Worm (Caenorhabditis elegans) whole organism, L2 larva: Measurements from ENCODE around the gene alg-3.
A peak's percentile ranks its signal among the peaks of the same experiment; 100 is the strongest.

Experiments
- C34F6.9 ChIP-seq: fragments of 150-350 bp; optimal IDR thresholded peaks from 2 replicates; lab custom pipeline; 2014; ENCODE audit warnings: missing biosample characterization, missing genetic modification characterization
- F13H6.1 ChIP-seq: sonication (generic microtip); optimal IDR thresholded peaks from 2 replicates; lab custom pipeline; 2016; ENCODE audit warnings: missing genetic modification characterization, missing compliant biosample characterization
- R02D3.7 ChIP-seq: fragments of 150-350 bp; optimal IDR thresholded peaks from 2 replicates; lab custom pipeline; 2014; ENCODE audit warnings: missing biosample characterization, missing genetic modification characterization
- Y55F3AM.14 ChIP-seq: fragments of 200-800 bp; sonication (Bioruptor generic); optimal IDR thresholded peaks from 2 replicates; lab custom pipeline; 2018; ENCODE audit warnings: mild to moderate bottlenecking, missing genetic modification characterization, missing compliant biosample characterization
- ZK546.5 ChIP-seq: sonication (generic microtip); optimal IDR thresholded peaks from 2 replicates; lab custom pipeline; 2017; ENCODE audit warnings: missing biosample characterization, missing genetic modification characterization
- alr-1 ChIP-seq: fragments of 150-350 bp; optimal IDR thresholded peaks from 2 replicates; lab custom pipeline; 2014; ENCODE audit warnings: missing biosample characterization, missing genetic modification characterization
- aly-2 ChIP-seq: fragments of 150-350 bp; optimal IDR thresholded peaks from 2 replicates; lab custom pipeline; 2014; ENCODE audit warnings: missing biosample characterization, missing genetic modification characterization
- ama-1 ChIP-seq: fragments of 150-350 bp; optimal IDR thresholded peaks from 2 replicates; lab custom pipeline; 2018; ENCODE audit warnings: inconsistent platforms
- blmp-1 ChIP-seq: sonication (generic microtip); optimal IDR thresholded peaks from 2 replicates; lab custom pipeline; 2017; ENCODE audit warnings: missing genetic modification characterization, mild to moderate bottlenecking, missing compliant biosample characterization, antibody characterized with exemption, moderate library complexity; ENCODE audit not compliant: insufficient read depth
- ceh-16 ChIP-seq: fragments of 150-350 bp; optimal IDR thresholded peaks from 2 replicates; lab custom pipeline; 2014; ENCODE audit warnings: missing biosample characterization, missing genetic modification characterization
- ceh-82 ChIP-seq: fragments of 150-350 bp; optimal IDR thresholded peaks from 2 replicates; lab custom pipeline; 2014; ENCODE audit warnings: missing biosample characterization, missing genetic modification characterization
- crh-2 ChIP-seq: sonication (generic microtip); optimal IDR thresholded peaks from 2 replicates; lab custom pipeline; 2017; ENCODE audit warnings: missing biosample characterization, missing genetic modification characterization
- dmd-4 ChIP-seq: sonication (generic microtip); optimal IDR thresholded peaks from 2 replicates; lab custom pipeline; 2017; ENCODE audit warnings: missing biosample characterization, missing genetic modification characterization
- egl-27 ChIP-seq: sonication (generic microtip); optimal IDR thresholded peaks from 3 replicates; lab custom pipeline; 2017; ENCODE audit warnings: missing biosample characterization, missing genetic modification reagents, missing genetic modification characterization
- elt-1 ChIP-seq: fragments of 150-350 bp; optimal IDR thresholded peaks from 2 replicates; lab custom pipeline; 2014; ENCODE audit warnings: missing biosample characterization, missing genetic modification characterization
- elt-3 ChIP-seq: sonication (generic microtip); optimal IDR thresholded peaks from 2 replicates; lab custom pipeline; 2017; ENCODE audit warnings: missing biosample characterization, missing genetic modification characterization
- fos-1 ChIP-seq: fragments of 150-350 bp; optimal IDR thresholded peaks from 2 replicates; lab custom pipeline; 2014; ENCODE audit warnings: missing biosample characterization, missing genetic modification characterization
- gmeb-1 ChIP-seq: fragments of 150-350 bp; optimal IDR thresholded peaks from 2 replicates; lab custom pipeline; 2014; ENCODE audit warnings: missing biosample characterization, missing genetic modification characterization
- lin-11 ChIP-seq: fragments of 150-350 bp; sonication (generic microtip); optimal IDR thresholded peaks from 2 replicates; lab custom pipeline; 2014; ENCODE audit warnings: missing biosample characterization, missing genetic modification characterization, inconsistent platforms, mixed read lengths
- lin-13 ChIP-seq: fragments of 150-350 bp; optimal IDR thresholded peaks from 2 replicates; lab custom pipeline; 2014; ENCODE audit warnings: missing biosample characterization, missing genetic modification reagents, missing genetic modification characterization
- lin-39 ChIP-seq: fragments of 150-350 bp; optimal IDR thresholded peaks from 2 replicates; lab custom pipeline; 2014; ENCODE audit warnings: missing biosample characterization, missing genetic modification reagents, missing genetic modification characterization
- lsy-2 ChIP-seq, 2 experiments: fragments of 150-350 bp in 1 of 2; sonication (generic microtip) in 1 of 2; optimal IDR thresholded peaks; 2 replicates each; lab custom pipeline; 2014 to 2017; ENCODE audit warnings: missing biosample characterization in 2 of 2, missing genetic modification characterization in 2 of 2
- mab-5 ChIP-seq: fragments of 150-350 bp; optimal IDR thresholded peaks from 2 replicates; lab custom pipeline; 2014; ENCODE audit warnings: missing biosample characterization, missing genetic modification characterization
- mbf-1 ChIP-seq: sonication (generic microtip); optimal IDR thresholded peaks from 2 replicates; lab custom pipeline; 2017; ENCODE audit warnings: missing biosample characterization, missing genetic modification characterization
- mdl-1 ChIP-seq, 2 experiments: fragments of 150-350 bp in 1 of 2; sonication (generic microtip) in 1 of 2; optimal IDR thresholded peaks; 2 replicates each; lab custom pipeline; 2017; ENCODE audit warnings: missing biosample characterization in 2 of 2, missing genetic modification characterization in 2 of 2
- nhr-10 ChIP-seq: sonication (generic microtip); optimal IDR thresholded peaks from 2 replicates; lab custom pipeline; 2017; ENCODE audit warnings: missing biosample characterization, missing genetic modification characterization
- nhr-11 ChIP-seq: fragments of 150-350 bp; optimal IDR thresholded peaks from 2 replicates; lab custom pipeline; 2014; ENCODE audit warnings: missing biosample characterization, missing genetic modification characterization
- nhr-12 ChIP-seq: fragments of 150-350 bp; optimal IDR thresholded peaks from 2 replicates; lab custom pipeline; 2014; ENCODE audit warnings: missing biosample characterization, missing genetic modification characterization
- nhr-129 ChIP-seq: fragments of 150-350 bp; optimal IDR thresholded peaks from 2 replicates; lab custom pipeline; 2014; ENCODE audit warnings: missing biosample characterization, missing genetic modification characterization
- nhr-21 ChIP-seq: fragments of 150-350 bp; optimal IDR thresholded peaks from 2 replicates; lab custom pipeline; 2014; ENCODE audit warnings: missing biosample characterization, missing genetic modification characterization
- nhr-237 ChIP-seq: fragments of 150-350 bp; optimal IDR thresholded peaks from 2 replicates; lab custom pipeline; 2014; ENCODE audit warnings: missing biosample characterization, missing genetic modification characterization
- nhr-25 ChIP-seq: fragments of 150-350 bp; sonication (generic microtip); optimal IDR thresholded peaks from 3 replicates; lab custom pipeline; 2014; ENCODE audit warnings: missing biosample characterization, missing genetic modification characterization
- nhr-6 ChIP-seq: fragments of 150-350 bp; optimal IDR thresholded peaks from 2 replicates; lab custom pipeline; 2014; ENCODE audit warnings: missing biosample characterization, missing genetic modification characterization
- nhr-77 ChIP-seq: fragments of 150-350 bp; optimal IDR thresholded peaks from 2 replicates; lab custom pipeline; 2014; ENCODE audit warnings: missing biosample characterization, missing genetic modification characterization
- peb-1 ChIP-seq: fragments of 150-350 bp; optimal IDR thresholded peaks from 2 replicates; lab custom pipeline; 2014; ENCODE audit warnings: missing biosample characterization, missing genetic modification characterization
- sem-4 ChIP-seq: fragments of 150-350 bp; optimal IDR thresholded peaks from 2 replicates; lab custom pipeline; 2014; ENCODE audit warnings: missing biosample characterization, missing genetic modification reagents, missing genetic modification characterization
- sma-3 ChIP-seq: sonication (generic microtip); optimal IDR thresholded peaks from 2 replicates; lab custom pipeline; 2016; ENCODE audit warnings: missing genetic modification reagents, missing genetic modification characterization, missing compliant biosample characterization
- sma-9 ChIP-seq, 2 experiments: fragments of 150-350 bp in 1 of 2; sonication (generic microtip) in 1 of 2; optimal IDR thresholded peaks; 2 replicates each; lab custom pipeline; 2014 to 2016; ENCODE audit warnings: missing genetic modification characterization in 2 of 2, mild to moderate bottlenecking in 1 of 2, missing biosample characterization in 1 of 2, missing compliant biosample characterization in 1 of 2, missing genetic modification reagents in 1 of 2, moderate library complexity in 1 of 2
- snpc-4 ChIP-seq: fragments of 150-350 bp; optimal IDR thresholded peaks from 2 replicates; lab custom pipeline; 2014; ENCODE audit warnings: missing biosample characterization, missing genetic modification characterization
- unc-39 ChIP-seq: fragments of 150-350 bp; optimal IDR thresholded peaks from 2 replicates; lab custom pipeline; 2014; ENCODE audit warnings: missing biosample characterization, missing genetic modification characterization
- unc-55 ChIP-seq: fragments of 150-350 bp; sonication (generic microtip); optimal IDR thresholded peaks from 3 replicates; lab custom pipeline; 2014; ENCODE audit warnings: missing biosample characterization, missing genetic modification reagents, missing genetic modification characterization
- unc-62 ChIP-seq: fragments of 150-350 bp; optimal IDR thresholded peaks from 2 replicates; lab custom pipeline; 2014; ENCODE audit warnings: missing biosample characterization, missing genetic modification reagents, missing genetic modification characterization
- zag-1 ChIP-seq: fragments of 150-350 bp; optimal IDR thresholded peaks from 2 replicates; lab custom pipeline; 2014; ENCODE audit warnings: missing biosample characterization, missing genetic modification characterization
- ztf-11 ChIP-seq: sonication (generic microtip); optimal IDR thresholded peaks from 2 replicates; lab custom pipeline; 2017; ENCODE audit warnings: missing biosample characterization, missing genetic modification characterization
- ztf-4 ChIP-seq: fragments of 150-350 bp; optimal IDR thresholded peaks from 2 replicates; lab custom pipeline; 2014; ENCODE audit warnings: missing biosample characterization, missing genetic modification characterization

alg-3 gene

DNA sequence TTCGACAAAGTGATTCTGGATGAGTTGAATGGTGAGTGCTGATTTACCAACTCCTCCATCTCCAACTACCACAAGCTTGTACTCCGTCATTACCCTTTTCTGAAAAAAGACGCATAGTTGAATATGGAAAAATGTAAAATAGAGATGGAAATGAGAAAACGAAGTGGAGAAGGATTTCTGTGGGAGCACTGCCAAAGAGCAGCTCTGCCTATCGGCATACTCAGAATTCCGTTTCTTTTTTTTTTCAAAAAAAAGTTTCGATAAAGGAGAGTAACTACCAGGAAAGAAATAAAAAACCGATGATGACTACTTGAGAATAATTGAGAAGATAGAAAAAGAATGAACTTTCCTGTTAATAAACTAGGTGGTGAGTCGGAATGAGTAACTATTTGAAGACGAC lies 13.1 kb upstream of the alg-3 start, which contains the start of gene let-60:
Gene let-60 (minus strand): TSS at position 101 of the 400 bp plus-strand sequence.
- TF ChIP-seq mbf-1 (tag; lab: Kevin White, UChicago): no peak
- TF ChIP-seq mdl-1 (tag; optimal IDR thresholded peaks at IDR 0.05; lab: Kevin White, UChicago): no peak
- TF ChIP-seq aly-2 (tag; lab: Kevin White, UChicago): no peak
- TF ChIP-seq blmp-1 (tag; lab: Kevin White, UChicago): no peak
- TF ChIP-seq ztf-4 (tag; lab: Kevin White, UChicago): no peak
- no peak for TF ChIP-seq peb-1
- TF ChIP-seq nhr-129 (tag; lab: Kevin White, UChicago): no peak
- TF ChIP-seq ztf-11: no peak
- TF ChIP-seq elt-3 (tag; lab: Kevin White, UChicago): no peak
- TF ChIP-seq unc-55: no peak
- no peak for TF ChIP-seq mab-5 (tag; lab: Kevin White, UChicago)
- TF ChIP-seq nhr-6 (tag; lab: Kevin White, UChicago): no peak
- TF ChIP-seq unc-62 (GFP tag; lab: Kevin White, UChicago): no peak
- no peak for TF ChIP-seq sem-4 (tag; lab: Kevin White, UChicago)
- TF ChIP-seq lin-13: no peak
- TF ChIP-seq lin-39 (tag; lab: Kevin White, UChicago): no peak
- no peak for TF ChIP-seq nhr-11 (tag; lab: Kevin White, UChicago)
- no peak for TF ChIP-seq alr-1

DNA sequence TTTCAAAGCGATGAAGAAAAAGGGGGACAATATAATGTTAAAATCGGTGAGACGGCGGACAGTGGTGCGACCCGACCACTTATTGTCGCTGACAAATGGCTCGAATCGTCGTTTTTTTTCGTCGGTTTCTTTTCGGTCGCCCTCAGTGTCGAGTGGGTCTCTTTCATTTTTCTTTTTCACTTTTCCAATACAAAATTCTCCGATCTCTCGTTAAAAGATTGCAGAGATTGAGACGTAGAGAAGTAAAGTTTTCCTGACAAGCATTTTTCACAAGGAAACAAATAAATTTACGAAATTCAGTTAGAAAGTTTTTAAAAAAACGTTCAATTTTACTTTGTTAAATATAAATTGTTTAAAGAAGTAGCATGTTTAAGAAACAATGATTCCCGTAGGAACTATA lies 12.5 kb upstream of the alg-3 start:
- no peak for TF ChIP-seq nhr-6 (tag; lab: Kevin White, UChicago)
- TF ChIP-seq unc-39: no peak
- TF ChIP-seq elt-1 (tag; lab: Kevin White, UChicago): no peak
- no peak for TF ChIP-seq ceh-82 (tag; lab: Kevin White, UChicago)
- no peak for TF ChIP-seq nhr-12 (tag; lab: Kevin White, UChicago)
- no peak for TF ChIP-seq ZK546.5 (tag; lab: Kevin White, UChicago)
- TF ChIP-seq unc-62 (GFP tag; lab: Kevin White, UChicago): no peak
- TF ChIP-seq nhr-237: no peak
- TF ChIP-seq, all 48 proteins: peak for 0

DNA sequence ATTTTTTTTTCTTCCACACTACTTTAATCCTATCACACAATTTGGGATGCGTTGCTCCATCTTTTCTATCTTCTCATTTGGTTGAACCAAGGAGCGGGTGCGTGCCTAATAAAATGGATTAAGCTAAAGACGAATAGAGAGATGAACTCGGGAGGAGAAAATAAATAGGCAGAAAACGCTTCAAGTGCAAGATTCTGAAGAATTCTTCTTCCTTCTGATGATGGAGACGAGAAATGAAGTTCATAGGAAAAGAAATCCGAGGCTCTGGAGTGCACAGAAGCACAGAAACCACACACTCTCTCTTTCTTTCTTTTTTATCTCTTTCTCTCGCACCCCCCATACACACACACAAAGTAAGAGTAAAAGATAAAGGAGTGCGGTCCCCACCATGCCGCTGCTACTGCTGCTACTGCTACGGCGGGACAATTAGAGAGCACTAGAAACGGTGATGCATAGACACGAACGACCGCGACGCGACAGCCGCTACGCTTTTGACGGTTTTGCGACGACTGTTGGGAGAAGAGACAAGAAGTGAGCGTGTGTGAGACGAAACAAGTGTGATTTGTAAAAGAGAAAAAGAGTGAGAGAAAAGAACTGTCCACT lies 11.9 kb upstream of the alg-3 start:
- TF ChIP-seq lsy-2 (tag; optimal IDR thresholded peaks at IDR 0.05; lab: Kevin White, UChicago): peak; percentile 41 to 73
- TF ChIP-seq gmeb-1: peak; percentile 71
- peak; percentile 27 for TF ChIP-seq ztf-4 (tag; lab: Kevin White, UChicago)
- TF ChIP-seq alr-1: no peak
- TF ChIP-seq C34F6.9: peak; percentile 76
- TF ChIP-seq dmd-4 (tag; lab: Kevin White, UChicago): no peak
- TF ChIP-seq ZK546.5 (tag; lab: Kevin White, UChicago): no peak
- peak; percentile 80 for TF ChIP-seq sma-3 (GFP tag; lab: Kevin White, UChicago)
- no peak for TF ChIP-seq peb-1
- no peak for TF ChIP-seq nhr-77 (tag; lab: Kevin White, UChicago)
- peak; percentile 77 for TF ChIP-seq nhr-25
- TF ChIP-seq zag-1 (tag; lab: Kevin White, UChicago): no peak
- TF ChIP-seq blmp-1 (tag; lab: Kevin White, UChicago): peak; percentile 81
- TF ChIP-seq F13H6.1: peak; percentile 90
- TF ChIP-seq ceh-16 (tag; lab: Kevin White, UChicago): peak; percentile 42
- peak; percentile 78 for TF ChIP-seq lin-13
- TF ChIP-seq ama-1 (lab: Kevin White, UChicago): no peak
- peak; percentile 85 for TF ChIP-seq Y55F3AM.14 (GFP tag; lab: Kevin White, UChicago)
- TF ChIP-seq unc-39: no peak
- peak in 1 of 2 experiments; percentile 69 for TF ChIP-seq mdl-1 (tag; optimal IDR thresholded peaks at IDR 0.05; lab: Kevin White, UChicago)
- TF ChIP-seq R02D3.7 (tag; lab: Kevin White, UChicago): no peak
- peak; percentile 85 for TF ChIP-seq crh-2 (tag; lab: Kevin White, UChicago)
- peak; percentile 45 for TF ChIP-seq egl-27
- TF ChIP-seq nhr-10 (tag; lab: Kevin White, UChicago): no peak
- peak; percentile 51 for TF ChIP-seq sem-4 (tag; lab: Kevin White, UChicago)
- TF ChIP-seq fos-1 (tag; lab: Kevin White, UChicago): peak; percentile 87
- TF ChIP-seq mab-5 (tag; lab: Kevin White, UChicago): peak; percentile 31
- no peak for TF ChIP-seq nhr-237
- peak; percentile 25 for TF ChIP-seq snpc-4 (tag; lab: Kevin White, UChicago)
- TF ChIP-seq nhr-6 (tag; lab: Kevin White, UChicago): peak; percentile 15
- TF ChIP-seq nhr-129 (tag; lab: Kevin White, UChicago): peak; percentile 90
- TF ChIP-seq elt-3 (tag; lab: Kevin White, UChicago): no peak
- TF ChIP-seq sma-9 (GFP tag; optimal IDR thresholded peaks at IDR 0.05; lab: Kevin White, UChicago): peak; percentile 66
- TF ChIP-seq sma-9 (tag; optimal IDR thresholded peaks at IDR 0.05; lab: Kevin White, UChicago): no peak
- TF ChIP-seq unc-55: no peak
- TF ChIP-seq lin-11 (tag; lab: Kevin White, UChicago): peak; percentile 48
- no peak for TF ChIP-seq lin-39 (tag; lab: Kevin White, UChicago)
- TF ChIP-seq nhr-21 (tag; lab: Kevin White, UChicago): peak; percentile 71
